Worm (Caenorhabditis elegans): ENCODE measurements around the gene fbxa-107.

DNA sequence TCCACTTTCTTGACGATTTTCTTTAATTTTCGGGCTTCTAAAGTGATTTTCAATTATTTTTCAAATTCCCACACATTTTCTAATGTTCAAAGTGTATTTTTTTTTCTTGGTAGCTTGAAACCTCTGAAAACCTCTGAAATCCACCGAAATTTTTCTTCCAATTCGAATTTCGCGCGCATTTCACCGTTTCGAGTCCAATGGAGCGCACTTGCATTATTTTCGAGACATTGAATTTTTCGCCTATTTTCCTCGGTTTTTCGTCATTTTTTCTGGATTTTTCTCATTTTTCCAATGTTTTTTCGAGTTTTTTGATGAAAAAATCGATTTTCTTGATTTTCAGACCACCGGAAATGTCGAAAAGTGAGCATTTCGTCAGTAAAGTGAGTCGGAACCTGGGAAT lies 37.0 kb upstream of the fbxa-107 start, which contains the start of gene slr-2:
- TF ChIP-seq nhr-28 (tag; optimal IDR thresholded peaks at IDR 0.05) (peak; percentile 44), lin-29 (GFP tag; IDR thresholded peaks at IDR 0.05) (no peak), lin-15B (tag; optimal IDR thresholded peaks at IDR 0.05) (no peak), unc-39 (tag; optimal IDR thresholded peaks at IDR 0.05) (no peak), nhr-237 (tag; optimal IDR thresholded peaks at IDR 0.05) (no peak), nhr-25 (tag; optimal IDR thresholded peaks at IDR 0.05; ENCODE audit: borderline replicate concordance, insufficient read depth) (no peak), cey-2 (tag; optimal IDR thresholded peaks at IDR 0.05; ENCODE audit: borderline replicate concordance, insufficient read depth) (no peak)
